Worm (Caenorhabditis elegans): ENCODE measurements around the gene sec-61.G.
A peak's percentile ranks its signal among the peaks of the same experiment; 100 is the strongest.

Gene sec-61.G

ce11 chrV:10904795-10905194 is 7.9 kb upstream of the sec-61.G start:
- TF ChIP-seq unc-3 (GFP tag; conservative IDR thresholded peaks at IDR 0.05) (no peak), unc-3 (tag; optimal IDR thresholded peaks at IDR 0.05) (no peak), ceh-31 (tag; optimal IDR thresholded peaks at IDR 0.05) (peak; percentile 9), lin-11 (tag; optimal IDR thresholded peaks at IDR 0.05) (no peak), npax-4 (tag; optimal IDR thresholded peaks at IDR 0.05) (no peak), ceh-48 (tag; optimal IDR thresholded peaks at IDR 0.05) (peak; percentile 18), unc-42 (tag; optimal IDR thresholded peaks at IDR 0.05) (peak; percentile 58), unc-86 (tag; optimal IDR thresholded peaks at IDR 0.05) (no peak), nfya-1 (tag; optimal IDR thresholded peaks at IDR 0.05) (no peak)

ce11 chrV:10903748-10904147 is 6.8 kb upstream of the sec-61.G start, which contains the start of gene F32D8.15:
F32D8.15 (plus strand) TSS chrV:10904048.
- TF ChIP-seq hlh-8 (tag; optimal IDR thresholded peaks at IDR 0.05) (no peak), unc-42 (tag; optimal IDR thresholded peaks at IDR 0.05) (peak; percentile 23)

ce11 chrV:10902682-10903081 is 5.7 kb upstream of the sec-61.G start, which contains the start of gene F32D8.8:
F32D8.8 (minus strand) TSS chrV:10902782.
- no peak for TF ChIP-seq pha-2 (tag; optimal IDR thresholded peaks at IDR 0.05)
- TF ChIP-seq fkh-6 (tag; optimal IDR thresholded peaks at IDR 0.05) = no peak
- no peak for TF ChIP-seq hlh-30 (tag; optimal IDR thresholded peaks at IDR 0.05; ENCODE audit: insufficient read depth)
- no peak for TF ChIP-seq ceh-22 (tag; optimal IDR thresholded peaks at IDR 0.05)
- TF ChIP-seq nhr-232 (tag; optimal IDR thresholded peaks at IDR 0.05) = no peak
- no peak for TF ChIP-seq mec-3 (tag; optimal IDR thresholded peaks at IDR 0.05; ENCODE audit: borderline replicate concordance)
- TF ChIP-seq sox-4 (tag; optimal IDR thresholded peaks at IDR 0.05) = no peak
- no peak for TF ChIP-seq C08G9.2 (tag; optimal IDR thresholded peaks at IDR 0.05)
- TF ChIP-seq syd-9 (tag; optimal IDR thresholded peaks at IDR 0.05) = no peak
- TF ChIP-seq pqm-1 (tag; optimal IDR thresholded peaks at IDR 0.05) = no peak
- TF ChIP-seq pag-3 (tag; optimal IDR thresholded peaks at IDR 0.05; ENCODE audit: borderline replicate concordance) = no peak
- TF ChIP-seq sdc-2 (tag; optimal IDR thresholded peaks at IDR 0.05) = no peak
- no peak for TF ChIP-seq nhr-11 (tag; optimal IDR thresholded peaks at IDR 0.05)
- TF ChIP-seq ceh-45 (GFP tag; IDR thresholded peaks at IDR 0.05) = no peak
- no peak for TF ChIP-seq ceh-31 (tag; optimal IDR thresholded peaks at IDR 0.05)

- no peak for TF ChIP-seq ceh-31 (tag; optimal IDR thresholded peaks at IDR 0.05)
- TF ChIP-seq lin-11 (tag; optimal IDR thresholded peaks at IDR 0.05) = no peak
- no peak for TF ChIP-seq pag-3 (tag; optimal IDR thresholded peaks at IDR 0.05; ENCODE audit: borderline replicate concordance)
- no peak for TF ChIP-seq nhr-232 (tag; optimal IDR thresholded peaks at IDR 0.05)
- no peak for TF ChIP-seq eyg-1 (tag; optimal IDR thresholded peaks at IDR 0.05)
- TF ChIP-seq tbx-7 (tag; optimal IDR thresholded peaks at IDR 0.05) = no peak
- no peak for TF ChIP-seq nfya-1 (tag; optimal IDR thresholded peaks at IDR 0.05)
- no peak for TF ChIP-seq unc-42 (tag; optimal IDR thresholded peaks at IDR 0.05)
- no peak for TF ChIP-seq sox-2 (GFP tag; IDR thresholded peaks at IDR 0.05)
- no peak for TF ChIP-seq ref-2 (tag; optimal IDR thresholded peaks at IDR 0.05)
- no peak for TF ChIP-seq ceh-24 (tag; optimal IDR thresholded peaks at IDR 0.05)
- TF ChIP-seq pax-1 (tag; optimal IDR thresholded peaks at IDR 0.05) = no peak
Observed at ce11 chrV:10901125-10901524, 4.2 kb upstream of the sec-61.G start, which contains the start of gene spp-16. spp-16 (minus strand) TSS chrV:10901303.

ce11 chrV:10898629-10899028 is 1.7 kb upstream of the sec-61.G start:
- TF ChIP-seq pat-9 (tag; optimal IDR thresholded peaks at IDR 0.05) (no peak), mec-3 (tag; optimal IDR thresholded peaks at IDR 0.05; ENCODE audit: borderline replicate concordance) (no peak)

- TF ChIP-seq rnt-1 (tag; optimal IDR thresholded peaks at IDR 0.05) (no peak), hlh-6 (tag; optimal IDR thresholded peaks at IDR 0.05) (no peak), eyg-1 (tag; optimal IDR thresholded peaks at IDR 0.05) (no peak), ceh-45 (GFP tag; IDR thresholded peaks at IDR 0.05) (no peak), npax-4 (tag; optimal IDR thresholded peaks at IDR 0.05) (no peak)
Observed at ce11 chrV:10898107-10898506, 1.2 kb upstream of the sec-61.G start, which contains the start of gene F32D8.7. F32D8.7 (plus strand) TSS chrV:10898435.
